Worm (Caenorhabditis elegans) whole organism, L4/young adult: ENCODE data around the gene str-88.

Experiments used
- W03F9.2 ChIP-seq: fragments of 150-350 bp; optimal IDR thresholded peaks from 2 replicates; lab custom pipeline; 2014; ENCODE audit warnings: missing biosample characterization, missing genetic modification characterization
- him-1 ChIP-seq: sonication (generic microtip); optimal IDR thresholded peaks from 2 replicates; lab custom pipeline; 2016; ENCODE audit warnings: missing genotype, missing genetic modification reagents, missing genetic modification characterization, missing compliant biosample characterization

DNA sequence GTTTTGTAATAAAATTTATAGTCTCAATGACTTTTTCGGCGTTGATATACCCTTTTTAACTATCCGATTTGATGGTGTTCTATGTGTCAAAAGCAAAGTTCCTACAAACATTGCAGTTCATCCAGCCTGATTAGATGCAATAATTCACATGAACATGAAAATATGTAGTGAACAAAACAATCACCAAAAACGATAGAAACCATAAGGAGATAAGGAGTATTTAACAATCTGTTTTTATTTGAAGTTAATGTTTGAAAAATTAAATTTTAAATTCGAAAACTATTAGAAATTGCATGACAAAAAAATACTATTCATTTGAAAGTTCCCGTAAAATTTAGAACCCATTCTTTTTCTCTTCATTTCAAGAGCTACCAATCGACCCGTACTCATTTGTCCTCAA lies 43.3 kb upstream of the str-88 start, which contains the start of gene fbxa-209:
- TF ChIP-seq him-1 (tag; lab: Kevin White, UChicago) (no peak), W03F9.2 (no peak)
